Fruit fly (Drosophila melanogaster): ENCODE measurements around the gene CG42342.

CG42342 gene

DNA sequence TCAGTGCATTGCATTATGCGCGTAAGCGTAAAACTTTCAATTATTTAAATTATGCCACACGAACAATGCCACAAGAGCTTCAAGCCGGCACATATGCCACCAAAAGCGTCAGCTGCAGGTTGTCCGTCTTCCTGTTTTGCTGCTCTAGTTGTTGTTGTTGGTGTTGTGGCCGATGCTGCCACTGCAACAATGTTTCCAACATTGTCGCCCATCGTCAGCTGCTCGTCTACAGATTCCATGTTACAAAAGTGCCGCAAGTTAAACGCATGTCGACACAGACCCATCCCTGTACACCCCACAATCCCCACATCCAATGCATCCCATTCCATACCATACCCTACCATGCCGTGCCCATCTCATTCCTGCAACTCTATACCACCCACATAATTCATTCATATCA, 38.7 kb downstream of the CG42342 start:
- TF ChIP-seq pan (optimal IDR thresholded peaks at IDR 0.05): no peak

DNA sequence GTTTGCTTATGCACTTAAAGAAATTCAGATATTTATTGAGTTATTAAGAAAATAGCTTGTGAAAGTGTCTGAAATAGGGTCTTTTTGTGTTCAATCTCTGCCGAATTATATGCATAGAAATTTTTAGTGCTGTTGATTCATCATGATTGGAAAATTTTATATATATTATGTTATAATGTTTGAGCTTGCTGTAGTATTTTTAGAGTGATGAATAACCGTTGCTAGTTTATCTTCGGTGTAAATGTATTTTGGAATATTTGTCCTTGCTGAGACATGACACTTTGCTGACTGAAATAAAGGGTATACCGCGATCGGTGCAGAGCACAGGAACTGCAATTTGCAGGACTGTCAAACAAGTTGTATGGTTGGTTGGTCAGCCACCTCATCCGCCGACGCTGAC, 39.4 kb downstream of the CG42342 start:
- TF ChIP-seq EcR (GFP tag; optimal IDR thresholded peaks at IDR 0.05) (no peak), psq (optimal IDR thresholded peaks at IDR 0.05) (no peak), Dll (optimal IDR thresholded peaks at IDR 0.05) (no peak), CG8478 (optimal IDR thresholded peaks at IDR 0.05) (no peak), pan (optimal IDR thresholded peaks at IDR 0.05) (no peak), usp (GFP tag; optimal IDR thresholded peaks at IDR 0.05) (no peak)

DNA sequence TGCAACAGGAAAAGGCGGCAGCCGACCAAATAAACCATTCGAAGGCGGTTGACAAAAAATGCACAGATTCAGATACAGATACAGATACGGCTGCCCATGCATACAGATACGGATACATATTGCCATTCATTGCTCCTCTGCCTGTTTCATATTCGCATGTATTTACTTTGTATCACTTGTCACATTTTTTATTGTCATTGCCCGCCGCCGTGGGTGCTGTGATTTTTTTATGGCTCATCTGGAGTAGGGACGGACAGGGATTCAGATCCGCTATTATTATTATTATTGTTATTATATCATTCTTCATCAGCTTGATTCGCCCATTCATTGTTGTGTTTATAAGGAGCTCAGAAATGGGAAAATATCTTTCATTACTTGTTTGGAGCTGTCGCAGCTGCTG, 40.0 kb downstream of the CG42342 start:
- TF ChIP-seq CG8478 (optimal IDR thresholded peaks at IDR 0.05): no peak
- no peak for TF ChIP-seq Dll (optimal IDR thresholded peaks at IDR 0.05)
- no peak for TF ChIP-seq EcR (GFP tag; optimal IDR thresholded peaks at IDR 0.05)
- TF ChIP-seq usp (GFP tag; optimal IDR thresholded peaks at IDR 0.05): no peak
- TF ChIP-seq psq (optimal IDR thresholded peaks at IDR 0.05): no peak
- no peak for TF ChIP-seq pan (optimal IDR thresholded peaks at IDR 0.05)

DNA sequence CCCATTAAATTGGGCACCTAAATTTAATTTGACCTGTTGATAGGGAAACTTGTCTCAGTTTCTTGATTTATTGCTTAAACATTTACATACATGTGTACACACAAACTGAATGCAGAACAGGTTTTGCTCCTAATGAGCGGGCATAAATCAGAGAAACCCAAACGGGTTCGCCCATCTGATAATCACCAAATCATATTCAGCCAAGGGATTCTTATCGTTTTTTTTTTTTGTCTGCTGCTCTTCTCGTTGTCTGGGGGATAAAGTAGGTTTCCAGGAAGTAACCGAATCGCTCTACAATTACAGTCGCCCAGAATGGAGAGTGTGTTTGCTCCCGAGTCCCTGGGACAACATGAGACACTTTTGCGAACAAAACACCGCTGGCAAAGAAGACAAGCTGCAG, 43.1 kb downstream of the CG42342 start:
- no peak for TF ChIP-seq usp (GFP tag; optimal IDR thresholded peaks at IDR 0.05)

DNA sequence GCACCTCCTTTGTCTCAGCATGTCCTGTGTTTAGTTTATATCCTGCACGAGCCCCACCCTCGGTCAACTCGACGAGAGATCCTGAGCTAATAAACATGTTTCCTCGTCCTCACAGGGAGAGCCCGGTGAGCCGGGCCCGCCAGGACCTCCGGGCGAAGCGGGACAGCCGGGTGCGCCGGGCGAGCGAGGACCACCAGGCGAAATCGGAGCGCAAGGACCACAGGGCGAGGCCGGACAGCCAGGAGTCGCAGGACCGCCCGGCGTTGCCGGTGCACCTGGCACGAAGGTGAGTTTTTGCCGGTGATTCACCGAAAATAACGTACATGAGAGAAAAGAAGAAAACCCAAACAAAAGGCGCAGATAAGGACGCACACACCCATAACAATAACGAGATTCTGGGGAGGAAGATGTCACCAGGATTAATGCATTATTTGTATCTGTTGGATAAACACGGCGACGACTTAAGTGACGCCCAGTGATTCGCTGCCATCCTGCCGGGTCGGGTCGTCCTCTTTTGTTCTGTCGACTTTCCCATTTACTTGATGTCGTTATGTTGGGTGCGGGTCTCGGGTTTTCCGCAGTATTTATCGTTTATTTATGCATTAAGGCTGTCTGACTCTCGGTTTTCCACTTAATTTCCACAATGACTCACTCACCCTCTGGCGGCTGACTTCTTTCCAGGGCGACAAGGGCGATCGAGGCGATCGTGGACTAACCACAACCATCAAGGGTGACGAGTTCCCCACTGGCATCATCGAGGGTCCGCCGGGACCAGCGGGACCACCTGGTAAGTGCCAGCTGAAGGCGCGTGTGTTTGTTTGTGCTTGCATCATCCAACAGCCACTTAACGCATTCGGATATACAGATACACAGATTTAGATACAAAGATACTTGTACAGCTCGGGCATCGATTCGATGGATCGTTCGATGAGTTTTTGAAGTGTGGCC, 49.4 kb downstream of the CG42342 start:
- TF ChIP-seq Dll (optimal IDR thresholded peaks at IDR 0.05): no peak
- no peak for TF ChIP-seq CG8478 (optimal IDR thresholded peaks at IDR 0.05)
- no peak for TF ChIP-seq pan (optimal IDR thresholded peaks at IDR 0.05)
- no peak for TF ChIP-seq psq (optimal IDR thresholded peaks at IDR 0.05)
- no peak for TF ChIP-seq usp (GFP tag; optimal IDR thresholded peaks at IDR 0.05)
- no peak for TF ChIP-seq EcR (GFP tag; optimal IDR thresholded peaks at IDR 0.05)

DNA sequence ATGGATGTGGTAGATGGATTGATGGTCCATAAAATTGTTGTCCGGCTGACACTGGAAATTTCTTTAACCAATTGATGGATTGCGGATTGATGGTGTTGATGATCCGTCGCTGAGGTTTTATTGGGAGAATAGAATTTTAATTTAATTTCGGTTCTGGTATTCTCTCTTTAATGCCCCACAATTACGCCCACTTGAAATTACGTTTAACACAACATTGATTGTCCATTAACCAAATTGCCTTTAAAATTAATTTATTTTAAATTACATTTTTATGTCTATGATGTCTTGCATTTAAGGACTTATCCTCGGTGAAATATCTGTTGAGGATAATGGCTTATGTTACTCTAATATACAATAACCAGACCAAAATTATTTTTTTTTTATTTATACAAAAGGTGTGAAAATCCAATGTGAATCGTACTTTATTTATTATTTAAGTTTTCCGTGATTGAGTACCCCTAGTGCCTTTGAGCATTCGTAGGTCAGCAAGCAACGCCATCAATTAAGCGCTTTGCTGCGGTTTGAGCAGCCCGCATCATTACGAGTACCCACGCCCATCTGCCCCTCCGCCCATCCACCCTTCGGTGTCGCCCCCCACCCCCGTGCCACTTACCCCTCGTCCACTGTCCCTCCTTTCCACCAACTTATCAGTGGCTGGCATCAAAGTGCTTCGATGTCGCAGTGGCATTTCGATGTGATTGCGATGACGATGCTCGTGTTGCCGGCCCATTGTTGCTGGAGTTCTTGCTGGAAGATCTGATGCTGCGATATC, 51.1 kb downstream of the CG42342 start:
- TF ChIP-seq pan (optimal IDR thresholded peaks at IDR 0.05): no peak
- no peak for TF ChIP-seq EcR (GFP tag; optimal IDR thresholded peaks at IDR 0.05)
- no peak for TF ChIP-seq psq (optimal IDR thresholded peaks at IDR 0.05)
- no peak for TF ChIP-seq usp (GFP tag; optimal IDR thresholded peaks at IDR 0.05)

DNA sequence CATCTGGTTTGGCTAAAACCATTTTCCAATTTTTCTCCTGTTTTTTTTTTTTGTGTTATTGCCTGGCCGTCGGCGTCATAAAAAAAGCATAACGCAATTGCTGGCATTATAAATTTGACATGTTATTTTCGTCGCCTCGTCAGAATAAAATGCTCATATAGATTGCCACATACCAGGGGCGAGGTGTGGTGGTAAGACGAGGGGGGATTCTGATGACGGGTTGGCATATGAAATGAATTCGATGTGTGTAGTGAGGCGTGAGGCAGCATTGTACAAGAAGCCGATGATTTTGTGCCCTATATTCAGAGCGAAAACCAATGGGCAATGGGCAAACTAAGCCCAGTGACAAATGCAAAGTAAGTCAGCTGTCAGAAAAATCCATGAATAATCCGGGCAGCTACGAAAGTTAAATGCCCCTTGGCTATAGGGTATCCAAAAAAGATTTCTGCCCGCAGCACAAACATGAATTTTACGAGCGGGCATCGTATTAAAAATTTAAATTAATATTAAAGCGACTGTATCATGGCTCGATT, 56.1 kb downstream of the CG42342 start:
- TF ChIP-seq psq (optimal IDR thresholded peaks at IDR 0.05) (no peak), pan (optimal IDR thresholded peaks at IDR 0.05) (no peak)

DNA sequence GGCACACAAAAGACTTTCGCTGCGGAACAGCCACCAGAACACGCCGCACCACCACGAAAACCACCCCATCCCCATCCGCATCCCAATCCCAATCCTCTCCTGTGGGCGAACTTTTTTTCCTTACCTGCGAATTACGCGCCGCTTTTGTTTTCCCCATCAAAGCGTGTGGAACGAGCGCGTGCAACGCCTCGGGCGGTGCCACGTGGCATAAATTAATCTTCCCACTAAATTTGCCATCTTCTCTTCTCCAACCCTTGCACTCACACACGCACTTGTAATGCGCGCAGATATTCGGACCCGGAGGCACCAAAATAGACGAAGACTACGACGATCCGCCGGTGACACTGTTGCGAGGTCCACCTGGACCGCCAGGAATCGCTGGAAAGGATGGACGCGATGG, 62.2 kb downstream of the CG42342 start:
- TF ChIP-seq usp (GFP tag; optimal IDR thresholded peaks at IDR 0.05) (no peak), CG8478 (optimal IDR thresholded peaks at IDR 0.05) (no peak), EcR (GFP tag; optimal IDR thresholded peaks at IDR 0.05) (no peak), psq (optimal IDR thresholded peaks at IDR 0.05) (no peak), Dll (optimal IDR thresholded peaks at IDR 0.05) (no peak), pan (optimal IDR thresholded peaks at IDR 0.05) (no peak)

DNA sequence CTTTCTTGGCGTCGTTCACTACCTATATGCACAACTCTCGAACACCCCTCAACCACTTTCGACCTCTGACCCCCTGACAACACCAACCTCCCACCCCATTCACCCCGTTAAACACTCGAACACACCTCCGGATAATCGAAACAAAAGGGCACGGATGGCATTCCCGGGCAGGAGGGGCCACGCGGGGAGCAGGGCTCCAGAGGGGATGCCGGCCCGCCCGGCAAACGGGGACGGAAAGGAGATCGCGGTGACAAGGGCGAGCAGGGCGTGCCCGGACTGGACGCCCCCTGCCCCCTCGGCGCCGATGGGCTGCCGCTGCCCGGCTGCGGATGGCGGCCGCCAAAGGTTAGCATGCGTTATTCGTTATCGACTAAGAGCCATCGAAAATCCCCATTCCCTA, 66.8 kb downstream of the CG42342 start:
- TF ChIP-seq Dll (optimal IDR thresholded peaks at IDR 0.05) (no peak), psq (optimal IDR thresholded peaks at IDR 0.05) (no peak), pan (optimal IDR thresholded peaks at IDR 0.05) (no peak), usp (GFP tag; optimal IDR thresholded peaks at IDR 0.05) (no peak), CG8478 (optimal IDR thresholded peaks at IDR 0.05) (no peak), EcR (GFP tag; optimal IDR thresholded peaks at IDR 0.05) (no peak)

DNA sequence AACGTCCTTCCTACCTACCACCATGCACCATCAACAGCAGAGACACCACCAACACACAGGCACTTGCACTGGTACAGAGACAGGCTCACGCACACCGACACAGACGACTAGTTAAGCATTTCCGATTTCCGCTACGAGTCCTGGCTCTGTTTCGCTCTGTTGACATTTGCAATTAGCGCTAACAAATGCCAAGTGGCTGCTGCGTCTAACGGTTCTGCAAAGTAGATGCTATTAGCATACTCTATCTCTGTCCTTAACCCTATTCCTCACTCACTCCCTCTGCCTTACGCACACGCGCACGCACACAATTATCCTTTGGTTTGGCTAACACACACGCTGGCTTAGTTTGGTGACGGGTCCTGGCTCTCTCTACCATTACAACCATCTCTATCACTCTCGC, 67.9 kb downstream of the CG42342 start:
- TF ChIP-seq psq (optimal IDR thresholded peaks at IDR 0.05): no peak
- no peak for TF ChIP-seq Dll (optimal IDR thresholded peaks at IDR 0.05)
- no peak for TF ChIP-seq EcR (GFP tag; optimal IDR thresholded peaks at IDR 0.05)
- TF ChIP-seq usp (GFP tag; optimal IDR thresholded peaks at IDR 0.05): no peak
- no peak for TF ChIP-seq pan (optimal IDR thresholded peaks at IDR 0.05)
- TF ChIP-seq CG8478 (optimal IDR thresholded peaks at IDR 0.05): no peak

DNA sequence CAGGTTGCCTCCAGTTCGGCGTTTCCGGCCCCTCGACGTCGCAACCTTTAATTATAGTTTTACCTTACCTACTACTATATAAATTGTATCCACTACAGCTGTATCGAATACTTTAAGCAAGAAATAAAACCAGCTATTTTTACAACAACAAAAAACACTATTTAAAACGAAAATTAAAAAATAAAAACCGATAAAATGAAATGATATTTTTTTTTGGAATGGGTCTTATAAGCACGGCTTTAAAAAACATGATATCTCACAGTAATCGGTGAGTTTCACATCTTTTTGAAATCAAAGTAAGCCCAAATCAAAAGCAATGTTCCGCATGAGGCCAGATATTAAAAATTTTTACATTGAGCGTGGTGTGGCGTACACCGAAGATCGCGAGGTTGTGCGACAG, 68.6 kb downstream of the CG42342 start, which contains the start of gene CG14891:
TSS of gene CG14891 (plus strand) at position 301 of the 400 bp plus-strand sequence.
- no peak for TF ChIP-seq psq (optimal IDR thresholded peaks at IDR 0.05)
- TF ChIP-seq Dll (optimal IDR thresholded peaks at IDR 0.05): no peak
- TF ChIP-seq CG8478 (optimal IDR thresholded peaks at IDR 0.05): no peak
- TF ChIP-seq usp (GFP tag; optimal IDR thresholded peaks at IDR 0.05): no peak
- TF ChIP-seq pan (optimal IDR thresholded peaks at IDR 0.05): no peak
- no peak for TF ChIP-seq EcR (GFP tag; optimal IDR thresholded peaks at IDR 0.05)

DNA sequence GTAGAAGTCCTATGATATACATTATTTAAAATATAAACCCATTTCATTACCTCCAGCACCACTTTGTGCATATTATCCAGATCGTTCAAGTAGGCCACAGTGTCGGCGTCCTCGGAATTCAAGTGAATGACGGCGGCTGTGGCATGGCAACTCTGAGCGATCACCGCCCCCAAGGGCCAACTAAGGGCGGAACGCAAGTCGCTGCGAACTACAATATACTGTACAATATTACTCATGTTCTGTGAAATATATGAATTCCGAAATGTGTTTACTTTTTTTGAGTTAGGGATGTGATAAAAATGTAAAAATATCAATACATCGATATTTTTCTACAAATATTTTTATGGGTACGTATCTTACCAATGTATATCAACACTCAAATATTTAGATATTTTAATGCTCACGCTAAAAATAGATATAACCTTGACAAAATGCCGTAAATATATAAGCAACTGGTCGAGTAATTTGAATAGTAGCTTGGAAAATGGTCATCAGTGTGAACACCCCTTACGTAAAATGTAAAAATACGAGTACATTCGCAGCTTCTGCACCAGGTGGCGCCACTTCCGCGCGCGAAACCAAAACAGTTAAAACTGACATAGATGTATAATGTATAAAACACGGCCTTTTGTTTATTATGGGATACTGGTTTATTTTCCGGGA, 71.0 kb downstream of the CG42342 start, which contains the start of gene CG14903:
TSS of gene CG14903 (minus strand) at position 270 of the 663 bp plus-strand sequence.
- TF ChIP-seq pan (optimal IDR thresholded peaks at IDR 0.05) (no peak), CG8478 (optimal IDR thresholded peaks at IDR 0.05) (no peak), Dll (optimal IDR thresholded peaks at IDR 0.05) (no peak), psq (optimal IDR thresholded peaks at IDR 0.05) (no peak), EcR (GFP tag; optimal IDR thresholded peaks at IDR 0.05) (no peak), usp (GFP tag; optimal IDR thresholded peaks at IDR 0.05) (no peak)
